Fruit fly (Drosophila melanogaster): ENCODE measurements around the gene dj.

dm6 chr3R:7075115-7075425 is 16.0 kb downstream of the dj start:
- TF ChIP-seq insv (optimal IDR thresholded peaks at IDR 0.05) (no peak), h (optimal IDR thresholded peaks at IDR 0.05) (no peak), psq (optimal IDR thresholded peaks at IDR 0.05) (no peak)
